Worm (Caenorhabditis elegans): ENCODE measurements around the gene sre-26.

ce11 chrII:12385815-12386214 is 34.6 kb downstream of the sre-26 start:
- TF ChIP-seq flt-1 (GFP tag; IDR thresholded peaks at IDR 0.05) (no peak), tab-1 (GFP tag; IDR thresholded peaks at IDR 0.05) (no peak), klf-2 (GFP tag; conservative IDR thresholded peaks at IDR 0.05) (no peak), ref-1 (GFP tag; conservative IDR thresholded peaks at IDR 0.05) (no peak), cog-1 (tag; optimal IDR thresholded peaks at IDR 0.05) (no peak), ztf-29 (GFP tag; IDR thresholded peaks at IDR 0.05) (no peak)
